Worm (Caenorhabditis elegans) whole organism, midembryonic: ENCODE results near the gene Y53G8B.1.

Experiments used
- T22C8.4 ChIP-seq: fragments of 200-800 bp; sonication (Bioruptor generic); IDR thresholded peaks from 2 replicates; pipeline ENCODE4 v1.3.6; 2022; ENCODE audit warnings: missing genetic modification characterization, missing compliant biosample characterization
- cog-1 ChIP-seq: sonication (generic microtip); optimal IDR thresholded peaks from 2 replicates; lab custom pipeline; 2016; ENCODE audit warnings: missing genetic modification characterization, missing compliant biosample characterization
- flt-1 ChIP-seq: fragments of 200-800 bp; sonication (Bioruptor generic); IDR thresholded peaks from 2 replicates; pipeline ENCODE4 v1.3.6; 2022; ENCODE audit warnings: missing genetic modification characterization, missing compliant biosample characterization
- klf-2 ChIP-seq: fragments of 200-800 bp; sonication (Bioruptor generic); conservative IDR thresholded peaks from 2 replicates; pipeline ENCODE4 v1.3.6; 2022; ENCODE audit warnings: missing genetic modification reagents, missing genetic modification characterization, missing compliant biosample characterization
- med-1 ChIP-seq: sonication (generic microtip); optimal IDR thresholded peaks from 2 replicates; lab custom pipeline; 2017; ENCODE audit warnings: missing genetic modification characterization, mild to moderate bottlenecking, missing compliant biosample characterization, antibody characterized with exemption, missing genetic modification reagents; ENCODE audit not compliant: insufficient read depth
- ref-1 ChIP-seq: fragments of 200-800 bp; sonication (Bioruptor generic); conservative IDR thresholded peaks from 2 replicates; pipeline ENCODE4 v1.3.6; 2022; ENCODE audit warnings: missing genetic modification reagents, missing genetic modification characterization, missing compliant biosample characterization
- tab-1 ChIP-seq: fragments of 200-800 bp; sonication (Bioruptor generic); IDR thresholded peaks from 2 replicates; pipeline ENCODE4 v1.3.6; 2022; ENCODE audit warnings: missing genetic modification characterization, missing compliant biosample characterization
- ztf-23 ChIP-seq: fragments of 200-800 bp; sonication (Bioruptor generic); IDR thresholded peaks from 2 replicates; pipeline ENCODE4 v1.3.6; 2022; ENCODE audit warnings: missing genetic modification reagents, missing genetic modification characterization, missing compliant biosample characterization
- ztf-29 ChIP-seq: fragments of 200-800 bp; sonication (Bioruptor generic); IDR thresholded peaks from 2 replicates; pipeline ENCODE4 v1.3.6; 2022; ENCODE audit warnings: missing genetic modification reagents, missing genetic modification characterization, missing compliant biosample characterization

- no peak for TF ChIP-seq flt-1 (GFP tag; lab: Robert Waterston, UW)
- no peak for TF ChIP-seq ref-1 (GFP tag; lab: Robert Waterston, UW)
- no peak for TF ChIP-seq klf-2 (GFP tag; lab: Robert Waterston, UW)
- TF ChIP-seq T22C8.4, result no peak
- no peak for TF ChIP-seq med-1 (GFP tag; lab: Kevin White, UChicago)
- TF ChIP-seq cog-1 (tag; lab: Kevin White, UChicago), result no peak
- TF ChIP-seq tab-1, result no peak
- TF ChIP-seq ztf-29 (GFP tag; lab: Robert Waterston, UW), result no peak
- no peak for TF ChIP-seq ztf-23 (GFP tag; lab: Robert Waterston, UW)
These were observed 9.1 kb upstream of the Y53G8B.1 start for ce11 chrIII:3119972-3120371.
